Worm (Caenorhabditis elegans) whole organism, L3 larva: Measurements from ENCODE around the gene psf-1.
A peak's percentile ranks its signal among the peaks of the same experiment; 100 is the strongest.

ENCODE experiments used
- R02D3.7 ChIP-seq: fragments of 150-350 bp; optimal IDR thresholded peaks from 2 replicates; lab custom pipeline; 2014; ENCODE audit warnings: missing biosample characterization, missing genetic modification characterization
- ZK546.5 ChIP-seq: sonication (generic microtip); optimal IDR thresholded peaks from 2 replicates; lab custom pipeline; 2017; ENCODE audit warnings: missing biosample characterization, missing genetic modification characterization
- aly-2 ChIP-seq: fragments of 150-350 bp; optimal IDR thresholded peaks from 2 replicates; lab custom pipeline; 2014; ENCODE audit warnings: missing biosample characterization, missing genetic modification characterization
- ama-1 ChIP-seq: fragments of 150-350 bp; optimal IDR thresholded peaks from 2 replicates; lab custom pipeline; 2018
- ceh-28 ChIP-seq: fragments of 150-350 bp; optimal IDR thresholded peaks from 2 replicates; lab custom pipeline; 2014; ENCODE audit warnings: missing biosample characterization, missing genetic modification reagents, missing genetic modification characterization
- ceh-82 ChIP-seq: fragments of 150-350 bp; optimal IDR thresholded peaks from 2 replicates; lab custom pipeline; 2014; ENCODE audit warnings: missing biosample characterization, missing genetic modification characterization
- ceh-9 ChIP-seq: sonication (generic microtip); optimal IDR thresholded peaks from 2 replicates; lab custom pipeline; 2018; ENCODE audit warnings: missing biosample characterization, missing genetic modification characterization
- egl-27 ChIP-seq: sonication (generic microtip); optimal IDR thresholded peaks from 4 replicates; lab custom pipeline; 2017; ENCODE audit warnings: missing biosample characterization, missing genetic modification reagents, missing genetic modification characterization
- egl-5 ChIP-seq: fragments of 150-350 bp; optimal IDR thresholded peaks from 2 replicates; lab custom pipeline; 2017; ENCODE audit warnings: missing biosample characterization, missing genetic modification reagents, missing genetic modification characterization, inconsistent platforms
- elt-1 ChIP-seq: fragments of 150-350 bp; optimal IDR thresholded peaks from 2 replicates; lab custom pipeline; 2014; ENCODE audit warnings: missing biosample characterization, missing genetic modification characterization
- elt-2 ChIP-seq: sonication (generic microtip); optimal IDR thresholded peaks from 2 replicates; lab custom pipeline; 2016; ENCODE audit warnings: missing genetic modification reagents, mild to moderate bottlenecking, missing genetic modification characterization, missing compliant biosample characterization
- elt-3 ChIP-seq, 3 experiments: fragments of 150-350 bp in 1 of 3; sonication (generic microtip) in 2 of 3; optimal IDR thresholded peaks; 2 replicates in 2 of 3; 4 replicates in 1 of 3; lab custom pipeline; 2014 to 2017; ENCODE audit warnings: missing biosample characterization in 3 of 3, missing genetic modification characterization in 3 of 3
- eor-1 ChIP-seq, 2 experiments: fragments of 150-350 bp; optimal IDR thresholded peaks; 2 replicates each; lab custom pipeline; 2014 to 2018; ENCODE audit warnings: missing biosample characterization in 2 of 2, missing genetic modification characterization in 2 of 2
- fkh-10 ChIP-seq: sonication (generic microtip); optimal IDR thresholded peaks from 2 replicates; lab custom pipeline; 2017; ENCODE audit warnings: missing biosample characterization, missing genetic modification reagents, missing genetic modification characterization
- fkh-2 ChIP-seq: fragments of 150-350 bp; optimal IDR thresholded peaks from 2 replicates; lab custom pipeline; 2014; ENCODE audit warnings: missing biosample characterization, missing genetic modification reagents, missing genetic modification characterization
- hmg-11 ChIP-seq: sonication (generic microtip); optimal IDR thresholded peaks from 2 replicates; lab custom pipeline; 2016; ENCODE audit warnings: missing genetic modification characterization, missing compliant biosample characterization
- lin-15B ChIP-seq: fragments of 150-350 bp; optimal IDR thresholded peaks from 2 replicates; lab custom pipeline; 2014; ENCODE audit warnings: missing biosample characterization, missing genetic modification characterization
- lin-39 ChIP-seq: fragments of 150-350 bp; optimal IDR thresholded peaks from 2 replicates; lab custom pipeline; 2018; ENCODE audit warnings: missing biosample characterization, missing genetic modification reagents, missing genetic modification characterization
- lsy-12 ChIP-seq: sonication (generic microtip); optimal IDR thresholded peaks from 2 replicates; lab custom pipeline; 2016; ENCODE audit warnings: mild to moderate bottlenecking, missing genetic modification characterization, missing compliant biosample characterization
- mdl-1 ChIP-seq: fragments of 150-350 bp; optimal IDR thresholded peaks from 2 replicates; lab custom pipeline; 2014; ENCODE audit warnings: missing biosample characterization, missing genetic modification characterization
- mml-1 ChIP-seq: fragments of 150-350 bp; sonication (generic microtip); optimal IDR thresholded peaks from 3 replicates; lab custom pipeline; 2014; ENCODE audit warnings: missing biosample characterization, missing genetic modification characterization
- nhr-11 ChIP-seq: fragments of 150-350 bp; optimal IDR thresholded peaks from 2 replicates; lab custom pipeline; 2014; ENCODE audit warnings: missing biosample characterization, missing genetic modification characterization
- nhr-12 ChIP-seq: fragments of 150-350 bp; optimal IDR thresholded peaks from 2 replicates; lab custom pipeline; 2014; ENCODE audit warnings: missing biosample characterization, missing genetic modification characterization
- nhr-23 ChIP-seq: fragments of 150-350 bp; optimal IDR thresholded peaks from 2 replicates; lab custom pipeline; 2014; ENCODE audit warnings: missing biosample characterization, missing genetic modification reagents, missing genetic modification characterization
- nhr-237 ChIP-seq: fragments of 150-350 bp; optimal IDR thresholded peaks from 2 replicates; lab custom pipeline; 2014; ENCODE audit warnings: missing biosample characterization, missing genetic modification characterization
- nhr-25 ChIP-seq: sonication (generic microtip); optimal IDR thresholded peaks from 2 replicates; lab custom pipeline; 2017; ENCODE audit warnings: missing biosample characterization, missing genetic modification characterization
- nhr-28 ChIP-seq: fragments of 150-350 bp; optimal IDR thresholded peaks from 2 replicates; lab custom pipeline; 2014; ENCODE audit warnings: missing biosample characterization, missing genetic modification characterization
- nhr-43 ChIP-seq: sonication (generic microtip); optimal IDR thresholded peaks from 2 replicates; lab custom pipeline; 2016; ENCODE audit warnings: mild to moderate bottlenecking, missing genetic modification characterization, missing compliant biosample characterization; ENCODE audit not compliant: poor library complexity, severe bottlenecking
- nhr-67 ChIP-seq: fragments of 150-350 bp; optimal IDR thresholded peaks from 2 replicates; lab custom pipeline; 2014; ENCODE audit warnings: missing biosample characterization, missing genetic modification characterization
- nhr-76 ChIP-seq: fragments of 150-350 bp; sonication (generic microtip); optimal IDR thresholded peaks from 5 replicates; lab custom pipeline; 2014; ENCODE audit warnings: missing biosample characterization, missing genetic modification characterization
- nhr-77 ChIP-seq: fragments of 150-350 bp; optimal IDR thresholded peaks from 2 replicates; lab custom pipeline; 2014; ENCODE audit warnings: missing biosample characterization, missing genetic modification characterization
- pha-4 ChIP-seq: fragments of 150-350 bp; optimal IDR thresholded peaks from 2 replicates; lab custom pipeline; 2014; ENCODE audit warnings: missing biosample characterization, missing genetic modification reagents, missing genetic modification characterization
- pqm-1 ChIP-seq: fragments of 150-350 bp; optimal IDR thresholded peaks from 2 replicates; lab custom pipeline; 2017; ENCODE audit warnings: missing biosample characterization, missing genetic modification characterization, inconsistent platforms
- sea-2 ChIP-seq: fragments of 150-350 bp; sonication (generic microtip); optimal IDR thresholded peaks from 4 replicates; lab custom pipeline; 2014; ENCODE audit warnings: missing biosample characterization, missing genetic modification reagents, missing genetic modification characterization
- tbx-2 ChIP-seq: sonication (generic microtip); optimal IDR thresholded peaks from 2 replicates; lab custom pipeline; 2016; ENCODE audit warnings: mild to moderate bottlenecking, missing genetic modification characterization, missing compliant biosample characterization
- zag-1 ChIP-seq: fragments of 150-350 bp; optimal IDR thresholded peaks from 2 replicates; lab custom pipeline; 2014; ENCODE audit warnings: missing biosample characterization, missing genetic modification characterization
- ztf-11 ChIP-seq: fragments of 150-350 bp; optimal IDR thresholded peaks from 2 replicates; lab custom pipeline; 2014; ENCODE audit warnings: missing biosample characterization, missing genetic modification characterization
- ztf-4 ChIP-seq: fragments of 150-350 bp; optimal IDR thresholded peaks from 2 replicates; lab custom pipeline; 2014; ENCODE audit warnings: missing biosample characterization, missing genetic modification characterization

The psf-1 gene

ce11 chrII:9933947-9934383, 34.5 kb upstream of the psf-1 start:
- TF ChIP-seq elt-2 (tag; lab: Kevin White, UChicago) (peak; percentile 11), lin-39 (tag; lab: Kevin White, UChicago) (no peak), nhr-43 (tag; lab: Kevin White, UChicago) (peak; percentile 60), lsy-12 (tag; lab: Kevin White, UChicago) (peak; percentile 29), tbx-2 (tag; lab: Kevin White, UChicago) (no peak), ama-1 (lab: Kevin White, UChicago) (peak; percentile 92)

- TF ChIP-seq egl-5 (tag; lab: Kevin White, UChicago) (no peak), ama-1 (lab: Kevin White, UChicago) (peak; percentile 86), mml-1 (no peak), nhr-43 (tag; lab: Kevin White, UChicago) (peak; percentile 41), fkh-2 (no peak), pqm-1 (tag; lab: Kevin White, UChicago) (no peak), zag-1 (tag; lab: Kevin White, UChicago) (no peak)
- TF ChIP-seq, all 47 proteins: peak for 2
These were observed 33.9 kb upstream of the psf-1 start for ce11 chrII:9934570-9934969.

- TF ChIP-seq ama-1 (lab: Kevin White, UChicago): peak; percentile 37
- no peak for TF ChIP-seq hmg-11 (tag; lab: Kevin White, UChicago)
- no peak for TF ChIP-seq nhr-237 (tag; lab: Kevin White, UChicago)
- TF ChIP-seq zag-1 (tag; lab: Kevin White, UChicago): no peak
- TF ChIP-seq egl-5 (tag; lab: Kevin White, UChicago): no peak
- no peak for TF ChIP-seq nhr-43 (tag; lab: Kevin White, UChicago)
- TF ChIP-seq ZK546.5 (tag; lab: Kevin White, UChicago): no peak
- no peak for TF ChIP-seq elt-1 (tag; lab: Kevin White, UChicago)
- TF ChIP-seq nhr-77 (tag; lab: Kevin White, UChicago): no peak
- TF ChIP-seq lsy-12 (tag; lab: Kevin White, UChicago): no peak
- TF ChIP-seq pha-4 (tag; lab: Kevin White, UChicago): peak; percentile 38
- TF ChIP-seq nhr-12 (tag; lab: Kevin White, UChicago): no peak
- no peak for TF ChIP-seq elt-3 (tag; optimal IDR thresholded peaks at IDR 0.05; lab: Kevin White, UChicago)
- no peak for TF ChIP-seq ztf-11 (tag; lab: Kevin White, UChicago)
- TF ChIP-seq mdl-1 (tag; lab: Kevin White, UChicago): no peak
- TF ChIP-seq ceh-28 (tag; lab: Kevin White, UChicago): no peak
- no peak for TF ChIP-seq nhr-28 (tag; lab: Kevin White, UChicago)
- TF ChIP-seq elt-2 (tag; lab: Kevin White, UChicago): peak; percentile 83
- peak; percentile 82 for TF ChIP-seq pqm-1 (tag; lab: Kevin White, UChicago)
- TF ChIP-seq nhr-76 (tag; lab: Kevin White, UChicago): no peak
These were observed 33.4 kb upstream of the psf-1 start for ce11 chrII:9935044-9935599.

ce11 chrII:9935664-9936063, 32.8 kb upstream of the psf-1 start:
- TF ChIP-seq egl-27 (tag; lab: Kevin White, UChicago) (no peak), lin-15B (tag; lab: Kevin White, UChicago) (no peak), ama-1 (lab: Kevin White, UChicago) (peak; percentile 55)

- TF ChIP-seq fkh-10 (GFP tag; lab: Kevin White, UChicago): no peak
- peak; percentile 60 for TF ChIP-seq elt-2 (tag; lab: Kevin White, UChicago)
- TF ChIP-seq nhr-11 (tag; lab: Kevin White, UChicago): no peak
- TF ChIP-seq pha-4 (tag; lab: Kevin White, UChicago): peak; percentile 6
- peak; percentile 75 for TF ChIP-seq pqm-1 (tag; lab: Kevin White, UChicago)
These were observed 31.6 kb upstream of the psf-1 start, which contains the start of gene C05C10.3 for ce11 chrII:9936859-9937258. TSS of gene C05C10.3 (minus strand) at chrII:9936893.

ce11 chrII:9937611-9938010, 30.9 kb upstream of the psf-1 start:
- TF ChIP-seq nhr-43 (tag; lab: Kevin White, UChicago) (peak; percentile 80), nhr-23 (tag; lab: Kevin White, UChicago) (peak; percentile 86), nhr-76 (tag; lab: Kevin White, UChicago) (peak; percentile 48), fkh-2 (no peak), nhr-28 (tag; lab: Kevin White, UChicago) (no peak), nhr-77 (tag; lab: Kevin White, UChicago) (no peak), sea-2 (GFP tag; lab: Kevin White, UChicago) (no peak), nhr-237 (tag; lab: Kevin White, UChicago) (no peak), R02D3.7 (tag; lab: Kevin White, UChicago) (peak; percentile 33), nhr-11 (tag; lab: Kevin White, UChicago) (peak; percentile 94), ama-1 (lab: Kevin White, UChicago) (peak; percentile 92), hmg-11 (tag; lab: Kevin White, UChicago) (peak; percentile 33), ZK546.5 (tag; lab: Kevin White, UChicago) (no peak), eor-1 (tag; optimal IDR thresholded peaks at IDR 0.05; lab: Kevin White, UChicago) (no peak), ceh-82 (tag; lab: Kevin White, UChicago) (no peak), ceh-9 (tag; lab: Kevin White, UChicago) (no peak), mdl-1 (tag; lab: Kevin White, UChicago) (peak; percentile 65), aly-2 (tag; lab: Kevin White, UChicago) (no peak), lsy-12 (tag; lab: Kevin White, UChicago) (peak; percentile 45), ztf-4 (tag; lab: Kevin White, UChicago) (no peak), nhr-25 (tag; lab: Kevin White, UChicago) (peak; percentile 79), nhr-67 (tag; lab: Kevin White, UChicago) (no peak)
